Fruit fly (Drosophila melanogaster): ENCODE measurements around the gene qin.

- TF ChIP-seq sv (GFP tag; optimal IDR thresholded peaks at IDR 0.05) (no peak), N (GFP tag; optimal IDR thresholded peaks at IDR 0.05) (no peak), Abd-B (GFP tag; optimal IDR thresholded peaks at IDR 0.05) (no peak), jim (GFP tag; optimal IDR thresholded peaks at IDR 0.05) (no peak), pan (optimal IDR thresholded peaks at IDR 0.05) (no peak), Mio (GFP tag; optimal IDR thresholded peaks at IDR 0.05) (no peak), psq (GFP tag; optimal IDR thresholded peaks at IDR 0.05) (no peak)
These were observed 90.2 kb downstream of the qin start for dm6 chr3R:18681054-18681453.
